Fruit fly (Drosophila melanogaster): ENCODE results near the gene CG5916.
"Not testable (repeated sequence)": the region's sequence is repeated elsewhere in the genome, so short reads cannot be mapped to it uniquely, and the experiment has no call there.

Gene CG5916

dm6 chr3R:16180476-16181070 is 33.7 kb downstream of the CG5916 start, which contains the start of gene CG8927:
TSS of gene CG8927 (plus strand) at chr3R:16181020.
- TF ChIP-seq EcR (GFP tag; optimal IDR thresholded peaks at IDR 0.05) = no peak

- TF ChIP-seq EcR (GFP tag; optimal IDR thresholded peaks at IDR 0.05) = peak in 1 of 2 experiments; percentile 23
- TF ChIP-seq psq (optimal IDR thresholded peaks at IDR 0.05) = no peak
- TF ChIP-seq CG8478 (optimal IDR thresholded peaks at IDR 0.05) = no peak
These were observed 35.5 kb downstream of the CG5916 start for dm6 chr3R:16182269-16182875.

dm6 chr3R:16186791-16187681 is 40.2 kb downstream of the CG5916 start, which contains the start of gene sra:
TSS of gene sra (plus strand) at chr3R:16186999.
- no peak for TF ChIP-seq pan (optimal IDR thresholded peaks at IDR 0.05)
- no peak for TF ChIP-seq Dll (optimal IDR thresholded peaks at IDR 0.05)
- TF ChIP-seq EcR (GFP tag; optimal IDR thresholded peaks at IDR 0.05) = no peak
- no peak for TF ChIP-seq CG8478 (optimal IDR thresholded peaks at IDR 0.05)
- TF ChIP-seq psq (optimal IDR thresholded peaks at IDR 0.05) = no peak
- no peak for TF ChIP-seq usp (GFP tag; optimal IDR thresholded peaks at IDR 0.05)

- no peak for TF ChIP-seq usp (GFP tag; optimal IDR thresholded peaks at IDR 0.05)
- no peak for TF ChIP-seq CG8478 (optimal IDR thresholded peaks at IDR 0.05)
- TF ChIP-seq pan (optimal IDR thresholded peaks at IDR 0.05) = no peak
- no peak for TF ChIP-seq psq (optimal IDR thresholded peaks at IDR 0.05)
- no peak for TF ChIP-seq Dll (optimal IDR thresholded peaks at IDR 0.05)
- TF ChIP-seq EcR (GFP tag; optimal IDR thresholded peaks at IDR 0.05) = no peak
These were observed 40.9 kb downstream of the CG5916 start for dm6 chr3R:16187737-16188136.

- not testable (repeated sequence) for TF ChIP-seq psq (optimal IDR thresholded peaks at IDR 0.05); EcR (GFP tag; optimal IDR thresholded peaks at IDR 0.05); CG8478 (optimal IDR thresholded peaks at IDR 0.05)
These were observed 42.6 kb downstream of the CG5916 start, which contains the start of gene Bin1 for dm6 chr3R:16189464-16189863. TSS of gene Bin1 (minus strand) at chr3R:16189564.

- TF ChIP-seq CG8478 (optimal IDR thresholded peaks at IDR 0.05) = no peak
- TF ChIP-seq Dll (optimal IDR thresholded peaks at IDR 0.05) = no peak
- no peak for TF ChIP-seq EcR (GFP tag; optimal IDR thresholded peaks at IDR 0.05)
- TF ChIP-seq psq (optimal IDR thresholded peaks at IDR 0.05) = no peak
- no peak for TF ChIP-seq usp (GFP tag; optimal IDR thresholded peaks at IDR 0.05)
- TF ChIP-seq pan (optimal IDR thresholded peaks at IDR 0.05) = no peak
These were observed 43.4 kb downstream of the CG5916 start for dm6 chr3R:16190183-16190763.

dm6 chr3R:16190782-16191181 is 44.0 kb downstream of the CG5916 start:
- TF ChIP-seq usp (GFP tag; optimal IDR thresholded peaks at IDR 0.05) = no peak
